Worm (Caenorhabditis elegans): ENCODE measurements around the gene W03C9.1.

The W03C9.1 gene

ce11 chrII:11935266-11935665 is 26.7 kb downstream of the W03C9.1 start, which contains the start of gene lin-29:
lin-29 (minus strand) TSS chrII:11935343.
- TF ChIP-seq xnd-1 (tag; optimal IDR thresholded peaks at IDR 0.05) (no peak), ztf-28 (GFP tag; IDR thresholded peaks at IDR 0.05) (no peak), F49E8.2 (tag; optimal IDR thresholded peaks at IDR 0.05; ENCODE audit: insufficient read depth) (no peak), akir-1 (GFP tag; optimal IDR thresholded peaks at IDR 0.05) (no peak)

ce11 chrII:11930132-11930531 is 31.8 kb downstream of the W03C9.1 start:
- TF ChIP-seq lsl-1 (GFP tag; optimal IDR thresholded peaks at IDR 0.05): no peak
- no peak for TF ChIP-seq sptf-2 (GFP tag; optimal IDR thresholded peaks at IDR 0.05)
- TF ChIP-seq ama-1 (optimal IDR thresholded peaks at IDR 0.05): no peak
- TF ChIP-seq ama-1 (GFP tag; optimal IDR thresholded peaks at IDR 0.05): no peak
- no peak for TF ChIP-seq F33H1.4 (GFP tag; IDR thresholded peaks at IDR 0.05)
- TF ChIP-seq unc-130 (GFP tag; optimal IDR thresholded peaks at IDR 0.05): no peak
- TF ChIP-seq mel-28 (tag; optimal IDR thresholded peaks at IDR 0.05; ENCODE audit: borderline replicate concordance): no peak
- no peak for TF ChIP-seq cebp-2 (GFP tag; IDR thresholded peaks at IDR 0.05)
- no peak for TF ChIP-seq K11D2.4 (GFP tag; IDR thresholded peaks at IDR 0.05)
- TF ChIP-seq T07F8.4 (tag; optimal IDR thresholded peaks at IDR 0.05): no peak

ce11 chrII:11928752-11929151 is 33.2 kb downstream of the W03C9.1 start:
- TF ChIP-seq let-607 (tag; optimal IDR thresholded peaks at IDR 0.05): no peak
- TF ChIP-seq Y67H2A.10 (GFP tag; conservative IDR thresholded peaks at IDR 0.05): no peak
- TF ChIP-seq tbp1 (GFP tag; optimal IDR thresholded peaks at IDR 0.05): no peak
- no peak for TF ChIP-seq nfyb-1 (GFP tag; IDR thresholded peaks at IDR 0.05)
- peak; percentile 38 for TF ChIP-seq efl-1 (GFP tag; optimal IDR thresholded peaks at IDR 0.05)
- TF ChIP-seq snpc-1.3 (tag; optimal IDR thresholded peaks at IDR 0.05; ENCODE audit: insufficient read depth): no peak
- no peak for TF ChIP-seq F57C9.4 (tag; optimal IDR thresholded peaks at IDR 0.05)
- 0 out of 2 replicates have a peak, but pooled peaks have one; percentile 29 for TF ChIP-seq egrh-3 (GFP tag; IDR thresholded peaks at IDR 0.05)
- no peak for TF ChIP-seq bed-1 (GFP tag; IDR thresholded peaks at IDR 0.05)
- TF ChIP-seq C06A6.2 (GFP tag; conservative IDR thresholded peaks at IDR 0.05): no peak
- peak; percentile 42; the same call in 1 of the 2 replicates for TF ChIP-seq zfh-2 (GFP tag; conservative IDR thresholded peaks at IDR 0.05)
- TF ChIP-seq tbx-9 (tag; optimal IDR thresholded peaks at IDR 0.05; ENCODE audit: borderline replicate concordance): no peak
- no peak for TF ChIP-seq ama-1 (optimal IDR thresholded peaks at IDR 0.05)
- TF ChIP-seq ama-1 (GFP tag; optimal IDR thresholded peaks at IDR 0.05): no peak
- no peak for TF ChIP-seq sptf-2 (GFP tag; optimal IDR thresholded peaks at IDR 0.05)
- TF ChIP-seq ceh-27 (GFP tag; optimal IDR thresholded peaks at IDR 0.05): peak; percentile 13

- TF ChIP-seq nfyb-1 (GFP tag; IDR thresholded peaks at IDR 0.05) (peak; percentile 73; the same call in 1 of the 2 replicates), B0336.3 (GFP tag; IDR thresholded peaks at IDR 0.05) (no peak)
Measured at ce11 chrII:11926501-11926900, 35.4 kb downstream of the W03C9.1 start.

ce11 chrII:11925203-11925602 is 36.7 kb downstream of the W03C9.1 start:
- TF ChIP-seq nfyb-1 (GFP tag; IDR thresholded peaks at IDR 0.05): no peak
- no peak for TF ChIP-seq bed-1 (GFP tag; IDR thresholded peaks at IDR 0.05)
- no peak for TF ChIP-seq F57A8.1 (GFP tag; optimal IDR thresholded peaks at IDR 0.05)
- no peak for TF ChIP-seq dpl-1 (GFP tag; optimal IDR thresholded peaks at IDR 0.05)
- TF ChIP-seq hmg-1.2 (GFP tag; IDR thresholded peaks at IDR 0.05): no peak
- TF ChIP-seq ztf-25 (GFP tag; IDR thresholded peaks at IDR 0.05): no peak
- no peak for TF ChIP-seq ama-1 (optimal IDR thresholded peaks at IDR 0.05)
- no peak for TF ChIP-seq ama-1 (GFP tag; optimal IDR thresholded peaks at IDR 0.05)
- TF ChIP-seq rpc-1 (optimal IDR thresholded peaks at IDR 0.05): no peak
- TF ChIP-seq rpc-1 (tag; optimal IDR thresholded peaks at IDR 0.05): no peak
- TF ChIP-seq ceh-100 (GFP tag; IDR thresholded peaks at IDR 0.05): no peak
- TF ChIP-seq pbrm-1 (GFP tag; IDR thresholded peaks at IDR 0.05): no peak
- TF ChIP-seq F22D6.2 (tag; optimal IDR thresholded peaks at IDR 0.05): no peak
- no peak for TF ChIP-seq ccch-3 (GFP tag; optimal IDR thresholded peaks at IDR 0.05)

Measured in whole organism, young adult.